Fruit fly (Drosophila melanogaster) whole organism, embryonic: ENCODE results near the gene yellow-f2.

Experiments used
- Antp ChIP-seq: fragments of 200-800 bp; sonication (Bioruptor generic); optimal IDR thresholded peaks from 3 replicates; lab custom pipeline; 2016; ENCODE audit warnings: missing biosample characterization, missing genetic modification characterization
- Atf3 ChIP-seq: fragments of 200-800 bp; sonication (Bioruptor generic); optimal IDR thresholded peaks from 3 replicates; lab custom pipeline; 2016; ENCODE audit warnings: missing biosample characterization, missing genetic modification characterization
- CG10147 ChIP-seq: fragments of 200-800 bp; sonication (Bioruptor generic); optimal IDR thresholded peaks from 2 replicates; lab custom pipeline; 2019; ENCODE audit warnings: missing biosample characterization, mild to moderate bottlenecking, missing genetic modification characterization, moderate library complexity
- CG15696 ChIP-seq: fragments of 200-800 bp; sonication (Bioruptor generic); optimal IDR thresholded peaks from 2 replicates; lab custom pipeline; 2019; ENCODE audit warnings: missing biosample characterization, mild to moderate bottlenecking, missing genetic modification characterization, moderate library complexity
- CG16813 ChIP-seq: fragments of 200-800 bp; sonication (Bioruptor generic); IDR thresholded peaks from 3 replicates; pipeline ENCODE4 v1.3.6; 2022; ENCODE audit warnings: missing biosample characterization, missing genetic modification characterization; ENCODE audit not compliant: partially characterized antibody
- CG17385 ChIP-seq: fragments of 200-800 bp; sonication (Bioruptor generic); optimal IDR thresholded peaks from 3 replicates; lab custom pipeline; 2018; ENCODE audit warnings: missing biosample characterization, mild to moderate bottlenecking, missing genetic modification characterization
- CG17829 ChIP-seq: fragments of 200-800 bp; optimal IDR thresholded peaks from 2 replicates; lab custom pipeline; 2019; ENCODE audit warnings: missing biosample characterization, mild to moderate bottlenecking, missing genetic modification characterization, moderate library complexity
- CG18011 ChIP-seq: fragments of 200-800 bp; sonication (Bioruptor generic); optimal IDR thresholded peaks from 2 replicates; lab custom pipeline; 2017; ENCODE audit warnings: missing biosample characterization, missing genetic modification characterization, mild to moderate bottlenecking, moderate library complexity, missing genotype
- CG2120 ChIP-seq: fragments of 200-800 bp; sonication (Bioruptor generic); optimal IDR thresholded peaks from 3 replicates; lab custom pipeline; 2016; ENCODE audit warnings: missing biosample characterization, missing genetic modification characterization
- CG31365 ChIP-seq: fragments of 200-800 bp; sonication (Bioruptor generic); optimal IDR thresholded peaks from 2 replicates; lab custom pipeline; 2018; ENCODE audit warnings: missing biosample characterization, mild to moderate bottlenecking, missing genetic modification characterization
- CG31388 ChIP-seq: fragments of 200-800 bp; sonication (Bioruptor generic); optimal IDR thresholded peaks from 2 replicates; lab custom pipeline; 2016; ENCODE audit warnings: missing biosample characterization, missing genetic modification characterization
- CG32767 ChIP-seq: fragments of 200-800 bp; sonication (Bioruptor generic); IDR thresholded peaks from 2 replicates; pipeline ENCODE4 v1.3.6; 2022; ENCODE audit warnings: missing biosample characterization, missing genetic modification characterization
- CG34422 ChIP-seq: fragments of 200-800 bp; sonication (Bioruptor generic); IDR thresholded peaks from 3 replicates; pipeline ENCODE4 v1.3.6; 2022; ENCODE audit warnings: missing biosample characterization, missing genetic modification characterization
- CG4360 ChIP-seq: fragments of 200-800 bp; sonication (Bioruptor generic); IDR thresholded peaks from 2 replicates; pipeline ENCODE4 v1.3.6; 2022; ENCODE audit warnings: missing biosample characterization, missing genetic modification characterization
- CG6175 ChIP-seq: fragments of 200-800 bp; sonication (Bioruptor generic); IDR thresholded peaks from 3 replicates; pipeline ENCODE4 v1.3.6; 2022; ENCODE audit warnings: missing biosample characterization, missing genetic modification characterization
- CG7357 ChIP-seq: fragments of 200-800 bp; sonication (Bioruptor generic); IDR thresholded peaks from 3 replicates; pipeline ENCODE4 v1.3.6; 2022; ENCODE audit warnings: missing biosample characterization, missing genetic modification characterization
- CG8290 ChIP-seq, 3 experiments: fragments of 200-800 bp; sonication (Bioruptor generic); optimal IDR thresholded peaks; 2 replicates each; lab custom pipeline; 2016 to 2019; ENCODE audit warnings: missing biosample characterization in 3 of 3, missing genetic modification characterization in 3 of 3, mild to moderate bottlenecking in 2 of 3, moderate library complexity in 1 of 3
- CG8765 ChIP-seq: fragments of 200-800 bp; sonication (Bioruptor generic); IDR thresholded peaks from 2 replicates; pipeline ENCODE4 v1.3.6; 2022; ENCODE audit warnings: missing biosample characterization, missing genetic modification characterization
- CG8924 ChIP-seq: fragments of 200-800 bp; optimal IDR thresholded peaks from 3 replicates; lab custom pipeline; 2019; ENCODE audit warnings: missing biosample characterization, mild to moderate bottlenecking, missing genetic modification characterization, moderate library complexity
- CkIIα-i1 ChIP-seq: fragments of 200-800 bp; sonication (Bioruptor generic); IDR thresholded peaks from 2 replicates; pipeline ENCODE4 v1.3.6; 2022; ENCODE audit warnings: missing biosample characterization, missing genetic modification characterization
- Dref ChIP-seq: fragments of 200-800 bp; sonication (Bioruptor generic); IDR thresholded peaks from 2 replicates; pipeline ENCODE4 v1.3.6; 2022; ENCODE audit warnings: missing biosample characterization, missing genetic modification characterization
- H15 ChIP-seq: fragments of 200-800 bp; sonication (Bioruptor generic); IDR thresholded peaks from 3 replicates; pipeline ENCODE4 v1.3.6; 2022; ENCODE audit warnings: missing biosample characterization, missing genetic modification characterization
- HLH3B ChIP-seq: fragments of 200-800 bp; sonication (Bioruptor generic); IDR thresholded peaks from 2 replicates; pipeline ENCODE4 v1.3.6; 2022; ENCODE audit warnings: missing biosample characterization, missing genetic modification characterization
- HLH54F ChIP-seq: fragments of 200-800 bp; sonication (Bioruptor generic); optimal IDR thresholded peaks from 3 replicates; lab custom pipeline; 2016; ENCODE audit warnings: missing biosample characterization, missing genetic modification characterization
- Hr78 ChIP-seq, 2 experiments: fragments of 200-800 bp in 1 of 2; fragments of >200 bp in 1 of 2; sonication (Bioruptor generic) in 1 of 2; optimal IDR thresholded peaks; 2 replicates each; lab custom pipeline; 2017 to 2019; ENCODE audit warnings: missing biosample characterization in 2 of 2, missing genetic modification characterization in 2 of 2, mild to moderate bottlenecking in 1 of 2, moderate library complexity in 1 of 2
- Hsf ChIP-seq: fragments of 200-800 bp; sonication (Bioruptor generic); optimal IDR thresholded peaks from 3 replicates; lab custom pipeline; 2016; ENCODE audit warnings: missing biosample characterization, missing genetic modification characterization
- Lpt ChIP-seq: fragments of >200 bp; optimal IDR thresholded peaks from 2 replicates; lab custom pipeline; 2018; ENCODE audit warnings: missing biosample characterization, missing genetic modification characterization
- Ptx1 ChIP-seq: fragments of 200-800 bp; sonication (Bioruptor generic); IDR thresholded peaks from 2 replicates; pipeline ENCODE4 v1.3.6; 2022; ENCODE audit warnings: missing biosample characterization, missing genetic modification characterization
- TFAM ChIP-seq: fragments of 200-800 bp; sonication (Bioruptor generic); optimal IDR thresholded peaks from 2 replicates; lab custom pipeline; 2017; ENCODE audit warnings: missing biosample characterization, missing genetic modification characterization, inconsistent platforms
- amos ChIP-seq: fragments of 200-800 bp; sonication (Bioruptor generic); IDR thresholded peaks from 2 replicates; pipeline ENCODE4 v1.3.6; 2022; ENCODE audit warnings: missing biosample characterization, missing genetic modification characterization; ENCODE audit not compliant: partially characterized antibody
- ap ChIP-seq: fragments of 200-800 bp; sonication (Bioruptor generic); IDR thresholded peaks from 2 replicates; pipeline ENCODE4 v1.3.6; 2022; ENCODE audit warnings: missing biosample characterization, missing genetic modification characterization
- ash1 ChIP-seq: fragments of 200-800 bp; sonication (Bioruptor generic); optimal IDR thresholded peaks from 2 replicates; lab custom pipeline; 2018; ENCODE audit warnings: missing biosample characterization, mild to moderate bottlenecking, missing genetic modification characterization
- bcd ChIP-seq: fragments of 200-800 bp; sonication (Bioruptor generic); optimal IDR thresholded peaks from 2 replicates; lab custom pipeline; 2017; ENCODE audit warnings: missing biosample characterization, mild to moderate bottlenecking, missing genetic modification characterization
- cg ChIP-seq: fragments of 200-800 bp; sonication (Bioruptor generic); optimal IDR thresholded peaks from 3 replicates; lab custom pipeline; 2019; ENCODE audit warnings: missing biosample characterization, mild to moderate bottlenecking, missing genetic modification characterization, moderate library complexity
- ems ChIP-seq: fragments of 200-800 bp; sonication (Bioruptor generic); optimal IDR thresholded peaks from 3 replicates; lab custom pipeline; 2016; ENCODE audit warnings: missing biosample characterization, missing genetic modification characterization
- gce ChIP-seq: fragments of 200-800 bp; sonication (Bioruptor generic); IDR thresholded peaks from 3 replicates; pipeline ENCODE4 v1.3.6; 2022; ENCODE audit warnings: missing biosample characterization, missing genetic modification characterization
- gro ChIP-seq: fragments of 200-800 bp; sonication (Bioruptor generic); optimal IDR thresholded peaks from 2 replicates; lab custom pipeline; 2016; ENCODE audit warnings: missing biosample characterization, missing genetic modification characterization
- gsb ChIP-seq: fragments of 200-800 bp; sonication (Bioruptor generic); IDR thresholded peaks from 2 replicates; pipeline ENCODE4 v1.3.6; 2022; ENCODE audit warnings: missing biosample characterization, missing genetic modification characterization
- jigr1 ChIP-seq: fragments of 200-800 bp; sonication (Bioruptor generic); IDR thresholded peaks from 3 replicates; pipeline ENCODE4 v1.3.6; 2022; ENCODE audit warnings: missing biosample characterization, missing genetic modification characterization
- kah ChIP-seq: fragments of 200-800 bp; sonication (Bioruptor generic); optimal IDR thresholded peaks from 2 replicates; lab custom pipeline; 2018; ENCODE audit warnings: missing biosample characterization, mild to moderate bottlenecking, missing genetic modification characterization
- klu ChIP-seq: fragments of 200-800 bp; sonication (Bioruptor generic); IDR thresholded peaks from 2 replicates; pipeline ENCODE4 v1.3.6; 2022; ENCODE audit warnings: missing biosample characterization, missing genetic modification characterization
- lab ChIP-seq: fragments of 200-800 bp; sonication (Bioruptor generic); optimal IDR thresholded peaks from 3 replicates; lab custom pipeline; 2017; ENCODE audit warnings: missing biosample characterization, missing genetic modification characterization, mild to moderate bottlenecking, moderate library complexity, missing genetic modification reagents
- nerfin-1 ChIP-seq: fragments of 200-800 bp; sonication (Bioruptor generic); optimal IDR thresholded peaks from 3 replicates; lab custom pipeline; 2019; ENCODE audit warnings: missing biosample characterization, mild to moderate bottlenecking, missing genetic modification characterization, moderate library complexity
- org-1 ChIP-seq: fragments of 200-800 bp; sonication (Bioruptor generic); optimal IDR thresholded peaks from 2 replicates; lab custom pipeline; 2017; ENCODE audit warnings: missing biosample characterization, missing genetic modification characterization
- pnt ChIP-seq: fragments of 200-800 bp; sonication (Bioruptor generic); optimal IDR thresholded peaks from 3 replicates; lab custom pipeline; 2016; ENCODE audit warnings: missing biosample characterization, missing genetic modification characterization
- ranshi ChIP-seq: fragments of 200-800 bp; sonication (Bioruptor generic); IDR thresholded peaks from 2 replicates; pipeline ENCODE4 v1.3.6; 2022; ENCODE audit warnings: missing biosample characterization, missing genetic modification characterization
- run ChIP-seq: fragments of 200-800 bp; sonication (Bioruptor generic); optimal IDR thresholded peaks from 3 replicates; lab custom pipeline; 2018; ENCODE audit warnings: missing biosample characterization, mild to moderate bottlenecking, missing genetic modification characterization
- seq ChIP-seq: fragments of 200-800 bp; sonication (Bioruptor generic); IDR thresholded peaks from 2 replicates; pipeline ENCODE4 v1.3.6; 2022; ENCODE audit warnings: missing biosample characterization, missing genetic modification characterization
- sna ChIP-seq: fragments of 200-800 bp; sonication (Bioruptor generic); IDR thresholded peaks from 2 replicates; pipeline ENCODE4 v1.3.6; 2022; ENCODE audit warnings: missing biosample characterization, missing genetic modification characterization; ENCODE audit not compliant: partially characterized antibody
- tin ChIP-seq: fragments of 200-800 bp; sonication (Bioruptor generic); optimal IDR thresholded peaks from 3 replicates; lab custom pipeline; 2016; ENCODE audit warnings: missing biosample characterization, missing genetic modification characterization
- tna ChIP-seq: fragments of 200-800 bp; sonication (Bioruptor generic); IDR thresholded peaks from 2 replicates; pipeline ENCODE4 v1.3.6; 2022; ENCODE audit warnings: missing biosample characterization, missing genetic modification characterization; ENCODE audit not compliant: partially characterized antibody

The yellow-f2 gene

DNA sequence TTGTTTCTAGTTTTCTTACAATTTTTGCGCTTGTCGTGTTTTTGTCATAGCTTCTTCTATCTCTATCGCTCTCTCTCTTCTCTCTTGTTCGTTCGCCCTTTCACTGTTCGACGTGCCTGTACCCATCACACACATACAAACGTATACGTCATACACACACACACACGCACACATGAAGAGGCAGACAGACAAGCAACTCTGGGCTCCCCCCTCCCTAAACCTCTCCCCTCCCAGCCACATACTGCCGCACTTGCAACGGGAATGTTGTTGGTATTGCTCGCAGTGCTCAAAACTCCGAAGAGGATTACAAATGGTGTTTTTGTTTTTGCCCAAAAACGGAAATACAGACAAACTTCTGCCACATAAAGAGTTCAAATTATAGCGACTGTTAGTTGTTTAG lies 18.0 kb upstream of the yellow-f2 start (continued):
- TF ChIP-seq kah (GFP tag; lab: Kevin White, UChicago) = no peak
- TF ChIP-seq CG10147 (GFP tag; lab: Kevin White, UChicago) = no peak
- peak; percentile 58 for TF ChIP-seq nerfin-1 (tag; lab: Kevin White, UChicago)
- TF ChIP-seq gce (GFP tag; lab: Robert Waterston, UW) = peak; percentile 25; the same call in 1 of the 3 replicates
- TF ChIP-seq tin (GFP tag; lab: Kevin White, UChicago) = no peak
- TF ChIP-seq amos = no peak
- TF ChIP-seq lab (GFP tag; lab: Kevin White, UChicago) = no peak
- no peak for TF ChIP-seq bcd
- TF ChIP-seq cg (GFP tag; lab: Kevin White, UChicago) = peak; percentile 90
- no peak for TF ChIP-seq Dref (GFP tag; lab: Robert Waterston, UW)
- TF ChIP-seq TFAM (GFP tag; lab: Kevin White, UChicago) = no peak
- no peak for TF ChIP-seq jigr1 (GFP tag; lab: Robert Waterston, UW)
- no peak for TF ChIP-seq CG31365 (tag; lab: Kevin White, UChicago)
- TF ChIP-seq CG15696 = no peak
- no peak for TF ChIP-seq CkIIα-i1 (GFP tag; lab: Robert Waterston, UW)
- no peak for TF ChIP-seq CG7357 (GFP tag; lab: Robert Waterston, UW)
- no peak for TF ChIP-seq ap (GFP tag; lab: Robert Waterston, UW)
- no peak for TF ChIP-seq CG8765 (GFP tag; lab: Robert Waterston, UW)
- 0 out of 3 replicates have a peak, but pooled peaks have one; percentile 24 for TF ChIP-seq H15 (GFP tag; lab: Robert Waterston, UW)
- no peak for TF ChIP-seq ems (GFP tag; lab: Kevin White, UChicago)
- no peak for TF ChIP-seq ranshi (GFP tag; lab: Robert Waterston, UW)
- peak; percentile 58; the same call in 1 of the 2 replicates for TF ChIP-seq CG32767 (GFP tag; lab: Robert Waterston, UW)
- TF ChIP-seq CG2120 (GFP tag; lab: Kevin White, UChicago) = no peak
- TF ChIP-seq klu (GFP tag; lab: Robert Waterston, UW) = no peak
- no peak for TF ChIP-seq CG31388 (GFP tag; lab: Kevin White, UChicago)
- no peak for TF ChIP-seq pnt (GFP tag; lab: Kevin White, UChicago)
- no peak for TF ChIP-seq Hr78 (GFP tag; optimal IDR thresholded peaks at IDR 0.05; lab: Kevin White, UChicago)
- no peak for TF ChIP-seq CG8924 (tag; lab: Kevin White, UChicago)
- TF ChIP-seq CG4360 (GFP tag; lab: Robert Waterston, UW) = peak; percentile 57; the same call in 1 of the 2 replicates
- TF ChIP-seq gsb (GFP tag; lab: Robert Waterston, UW) = no peak
- no peak for TF ChIP-seq Hsf
- TF ChIP-seq HLH3B (GFP tag; lab: Robert Waterston, UW) = no peak
- 0 out of 3 replicates have a peak, but pooled peaks have one; percentile 44 for TF ChIP-seq CG6175
- no peak for TF ChIP-seq sna (GFP tag; lab: Robert Waterston, UW)
- TF ChIP-seq Lpt = no peak
- TF ChIP-seq CG16813 (GFP tag; lab: Robert Waterston, UW) = no peak
- TF ChIP-seq org-1 (GFP tag; lab: Kevin White, UChicago) = no peak
- no peak for TF ChIP-seq CG8290 (GFP tag; optimal IDR thresholded peaks at IDR 0.05; lab: Kevin White, UChicago)
- TF ChIP-seq CG8290 (tag; optimal IDR thresholded peaks at IDR 0.05; lab: Kevin White, UChicago) = peak in 1 of 2 experiments; percentile 3
- TF ChIP-seq Ptx1 (GFP tag; lab: Robert Waterston, UW) = no peak
- TF ChIP-seq CG17385 (GFP tag; lab: Kevin White, UChicago) = peak; percentile 3
- no peak for TF ChIP-seq CG34422 (GFP tag; lab: Robert Waterston, UW)
- TF ChIP-seq HLH54F (GFP tag; lab: Kevin White, UChicago) = no peak
- TF ChIP-seq CG18011 (GFP tag; lab: Kevin White, UChicago) = no peak
- no peak for TF ChIP-seq seq (GFP tag; lab: Robert Waterston, UW)
- peak; percentile 20; the same call in 1 of the 2 replicates for TF ChIP-seq tna
- peak; percentile 54 for TF ChIP-seq ash1 (GFP tag; lab: Kevin White, UChicago)
- no peak for TF ChIP-seq run (tag; lab: Kevin White, UChicago)
- TF ChIP-seq CG17829 (tag; lab: Kevin White, UChicago) = no peak
- no peak for TF ChIP-seq gro (GFP tag; lab: Kevin White, UChicago)
- no peak for TF ChIP-seq Antp (GFP tag; lab: Kevin White, UChicago)
- no peak for TF ChIP-seq Atf3 (GFP tag; lab: Kevin White, UChicago)
